Fruit fly (Drosophila melanogaster): ENCODE data around the gene Traf6.

The Traf6 gene

DNA sequence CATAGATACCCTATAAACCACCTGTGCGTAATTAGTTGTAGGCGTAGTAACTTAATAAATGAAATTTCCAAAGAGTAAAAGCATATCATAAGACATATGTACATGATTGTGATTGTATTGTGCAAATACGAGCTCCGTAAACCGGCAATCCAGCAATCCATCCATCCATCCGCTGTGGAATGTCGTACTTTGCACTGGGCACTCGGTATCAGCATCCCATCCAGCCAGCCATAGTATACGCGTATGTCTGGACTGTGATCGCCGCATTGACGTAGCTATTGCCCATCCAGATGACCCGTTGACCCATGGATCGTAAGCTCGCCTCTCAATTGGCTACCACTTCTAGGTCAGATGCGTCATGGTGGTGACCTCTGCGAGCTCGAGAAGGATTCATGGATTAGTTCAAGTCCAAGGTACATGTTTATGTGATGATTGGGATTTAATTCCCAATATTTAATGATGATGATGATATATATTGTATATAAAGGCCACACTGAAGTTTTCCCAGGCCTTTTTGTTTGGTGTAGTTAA, 1.8 kb upstream of the Traf6 start:
- TF ChIP-seq CG8159 (tag; optimal IDR thresholded peaks at IDR 0.05) (peak; percentile 28), CG12605 (GFP tag; IDR thresholded peaks at IDR 0.05) (peak; percentile 72), EcR (GFP tag; optimal IDR thresholded peaks at IDR 0.05) (no peak), gl (tag; optimal IDR thresholded peaks at IDR 0.05) (peak; percentile 88), CG13204 (GFP tag; optimal IDR thresholded peaks at IDR 0.05) (peak; percentile 68), CG32121 (GFP tag; IDR thresholded peaks at IDR 0.05) (peak; percentile 25; the same call in 1 of the 2 replicates), CG14655 (GFP tag; optimal IDR thresholded peaks at IDR 0.05) (peak; percentile 50), CG17806 (tag; optimal IDR thresholded peaks at IDR 0.05) (no peak), D1 (tag; optimal IDR thresholded peaks at IDR 0.05) (no peak), rn (GFP tag; IDR thresholded peaks at IDR 0.05) (no peak), Snoo (tag; optimal IDR thresholded peaks at IDR 0.05) (peak; percentile 5), CG15710 (tag; optimal IDR thresholded peaks at IDR 0.05) (no peak), CG4496 (GFP tag; IDR thresholded peaks at IDR 0.05) (peak; percentile 43; the same call in 1 of the 3 replicates), Pif1B (GFP tag; optimal IDR thresholded peaks at IDR 0.05) (no peak), CG9948 (tag; optimal IDR thresholded peaks at IDR 0.05) (no peak), Ets98B (GFP tag; IDR thresholded peaks at IDR 0.05) (peak; percentile 29; the same call in 1 of the 2 replicates), CG10348 (GFP tag; IDR thresholded peaks at IDR 0.05) (no peak), CG8301 (tag; optimal IDR thresholded peaks at IDR 0.05) (peak; percentile 18), fd96Ca (GFP tag; IDR thresholded peaks at IDR 0.05) (0 out of 3 replicates have a peak, but pooled peaks have one; percentile 19), CG34367 (tag; optimal IDR thresholded peaks at IDR 0.05) (peak; percentile 26), Pif1A (GFP tag; optimal IDR thresholded peaks at IDR 0.05) (no peak)

DNA sequence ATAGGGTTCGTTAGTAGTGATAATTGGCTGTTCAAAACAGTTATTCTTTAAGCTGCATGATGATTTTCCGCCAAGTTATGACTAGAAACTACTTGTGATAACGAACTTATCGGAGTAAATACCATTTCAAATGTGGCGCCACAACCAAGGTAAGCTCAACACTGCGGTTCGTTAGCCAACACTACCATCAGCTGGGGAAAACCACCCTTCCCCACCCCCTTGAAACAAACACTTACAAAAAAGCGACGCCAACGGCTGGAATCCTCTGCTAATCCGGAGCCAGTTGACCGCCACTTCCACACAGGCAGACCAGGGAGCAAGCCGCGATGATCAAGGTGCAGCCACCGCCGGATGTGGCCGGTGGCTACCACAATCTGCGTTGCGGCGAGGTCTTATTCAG, 4.5 kb downstream of the Traf6 start, which contains the start of gene CG18262:
CG18262 (plus strand) TSS at position 231 of the 400 bp plus-strand sequence.
- no peak for TF ChIP-seq Ets98B (GFP tag; IDR thresholded peaks at IDR 0.05)
- TF ChIP-seq CG10348 (GFP tag; IDR thresholded peaks at IDR 0.05), result no peak
- 0 out of 3 replicates have a peak, but pooled peaks have one; percentile 19 for TF ChIP-seq fd96Ca (GFP tag; IDR thresholded peaks at IDR 0.05)
- no peak for TF ChIP-seq rn (GFP tag; IDR thresholded peaks at IDR 0.05)
- no peak for TF ChIP-seq Snoo (tag; optimal IDR thresholded peaks at IDR 0.05)

DNA sequence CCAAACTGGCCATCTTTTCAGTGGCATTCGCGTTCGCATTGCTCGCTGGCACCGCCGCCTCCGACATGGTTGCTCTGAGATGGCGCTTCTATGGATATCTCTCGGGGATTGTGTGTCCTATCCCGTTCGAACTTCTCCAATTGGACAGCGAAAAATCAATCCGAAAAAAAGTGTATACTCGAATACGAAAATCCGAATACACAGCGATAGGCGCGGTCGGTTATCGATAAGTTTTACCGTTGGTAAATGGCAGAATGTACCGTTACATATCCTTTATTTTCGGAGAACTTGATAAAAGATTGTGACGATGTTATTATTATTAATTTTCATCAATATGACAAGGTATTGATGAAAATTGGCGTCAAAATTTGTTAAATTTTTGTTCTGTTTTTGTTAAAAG, 5.1 kb downstream of the Traf6 start, which contains the start of gene Gbeta5:
Gbeta5 (minus strand) TSS at position 199 of the 400 bp plus-strand sequence.
- no peak for TF ChIP-seq CG12605 (GFP tag; IDR thresholded peaks at IDR 0.05)
- TF ChIP-seq CG8301 (tag; optimal IDR thresholded peaks at IDR 0.05), result no peak
- TF ChIP-seq CG17806 (tag; optimal IDR thresholded peaks at IDR 0.05), result no peak
- TF ChIP-seq CG10348 (GFP tag; IDR thresholded peaks at IDR 0.05), result no peak
- TF ChIP-seq CG15710 (tag; optimal IDR thresholded peaks at IDR 0.05), result no peak
- TF ChIP-seq Snoo (tag; optimal IDR thresholded peaks at IDR 0.05), result no peak
- no peak for TF ChIP-seq Pif1B (GFP tag; optimal IDR thresholded peaks at IDR 0.05)
- TF ChIP-seq Ets98B (GFP tag; IDR thresholded peaks at IDR 0.05), result no peak
- no peak for TF ChIP-seq gl (tag; optimal IDR thresholded peaks at IDR 0.05)
- no peak for TF ChIP-seq CG9948 (tag; optimal IDR thresholded peaks at IDR 0.05)
- TF ChIP-seq CG13204 (GFP tag; optimal IDR thresholded peaks at IDR 0.05), result no peak
- TF ChIP-seq CG14655 (GFP tag; optimal IDR thresholded peaks at IDR 0.05), result no peak
- TF ChIP-seq fd96Ca (GFP tag; IDR thresholded peaks at IDR 0.05), result no peak
- no peak for TF ChIP-seq CG8159 (tag; optimal IDR thresholded peaks at IDR 0.05)
- no peak for TF ChIP-seq EcR (GFP tag; optimal IDR thresholded peaks at IDR 0.05)
- TF ChIP-seq D1 (tag; optimal IDR thresholded peaks at IDR 0.05), result no peak

DNA sequence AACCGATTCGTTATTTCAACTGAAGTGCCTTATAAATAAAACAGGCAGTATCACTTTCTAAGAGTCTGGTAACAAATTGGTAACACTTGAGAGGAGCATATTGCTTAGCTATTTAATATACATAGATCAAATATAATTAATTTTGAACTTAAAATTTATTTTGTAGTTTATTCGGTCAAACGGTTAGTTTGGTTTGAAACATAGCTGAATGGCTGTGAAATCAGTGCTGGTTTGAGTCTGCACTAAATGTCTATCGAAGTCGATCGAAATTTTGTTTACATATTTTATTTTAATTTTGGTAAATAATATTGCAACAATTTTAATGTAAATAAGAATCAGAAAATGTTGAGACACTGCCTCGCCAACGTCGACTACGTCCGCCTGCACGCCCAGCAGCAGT, 8.6 kb downstream of the Traf6 start, which contains the start of gene CG10959:
CG10959 (plus strand) TSS at position 228 of the 400 bp plus-strand sequence.
- TF ChIP-seq CG8159 (tag; optimal IDR thresholded peaks at IDR 0.05) (no peak), CG17806 (tag; optimal IDR thresholded peaks at IDR 0.05) (no peak), Ets98B (GFP tag; IDR thresholded peaks at IDR 0.05) (no peak), CG10348 (GFP tag; IDR thresholded peaks at IDR 0.05) (no peak), gl (tag; optimal IDR thresholded peaks at IDR 0.05) (no peak), Pif1A (GFP tag; optimal IDR thresholded peaks at IDR 0.05) (no peak), CG14655 (GFP tag; optimal IDR thresholded peaks at IDR 0.05) (no peak), D1 (tag; optimal IDR thresholded peaks at IDR 0.05) (no peak)

DNA sequence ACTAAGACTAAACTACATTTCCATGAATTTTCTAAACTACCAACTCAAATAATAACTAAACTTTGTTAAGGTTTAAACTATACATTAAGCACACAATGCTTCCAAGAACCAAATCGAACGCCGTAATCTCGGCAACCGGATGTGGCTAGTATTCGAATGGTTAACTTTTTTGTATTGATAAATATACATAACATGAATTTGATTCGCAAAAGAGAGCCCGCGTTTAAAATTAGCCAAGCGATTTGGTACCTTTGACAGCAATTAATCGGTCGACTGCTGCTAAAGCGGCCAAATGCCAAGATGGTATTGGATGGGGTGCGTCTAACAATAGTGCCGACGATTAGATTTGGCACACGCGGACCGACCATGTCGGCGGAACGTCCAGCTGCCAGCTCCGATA, 9.5 kb downstream of the Traf6 start, which contains the start of gene CG15336:
CG15336 (plus strand) TSS at position 301 of the 400 bp plus-strand sequence.
- no peak for TF ChIP-seq Pif1B (GFP tag; optimal IDR thresholded peaks at IDR 0.05)
- no peak for TF ChIP-seq CG8159 (tag; optimal IDR thresholded peaks at IDR 0.05)
- TF ChIP-seq D1 (tag; optimal IDR thresholded peaks at IDR 0.05), result no peak
- no peak for TF ChIP-seq rn (GFP tag; IDR thresholded peaks at IDR 0.05)
- TF ChIP-seq CG14655 (GFP tag; optimal IDR thresholded peaks at IDR 0.05), result no peak
- no peak for TF ChIP-seq CG4496 (GFP tag; IDR thresholded peaks at IDR 0.05)
- no peak for TF ChIP-seq CG13204 (GFP tag; optimal IDR thresholded peaks at IDR 0.05)
- TF ChIP-seq gl (tag; optimal IDR thresholded peaks at IDR 0.05), result no peak
- TF ChIP-seq CG32121 (GFP tag; IDR thresholded peaks at IDR 0.05), result no peak
- TF ChIP-seq CG15710 (tag; optimal IDR thresholded peaks at IDR 0.05), result no peak
- TF ChIP-seq Pif1A (GFP tag; optimal IDR thresholded peaks at IDR 0.05), result no peak

DNA sequence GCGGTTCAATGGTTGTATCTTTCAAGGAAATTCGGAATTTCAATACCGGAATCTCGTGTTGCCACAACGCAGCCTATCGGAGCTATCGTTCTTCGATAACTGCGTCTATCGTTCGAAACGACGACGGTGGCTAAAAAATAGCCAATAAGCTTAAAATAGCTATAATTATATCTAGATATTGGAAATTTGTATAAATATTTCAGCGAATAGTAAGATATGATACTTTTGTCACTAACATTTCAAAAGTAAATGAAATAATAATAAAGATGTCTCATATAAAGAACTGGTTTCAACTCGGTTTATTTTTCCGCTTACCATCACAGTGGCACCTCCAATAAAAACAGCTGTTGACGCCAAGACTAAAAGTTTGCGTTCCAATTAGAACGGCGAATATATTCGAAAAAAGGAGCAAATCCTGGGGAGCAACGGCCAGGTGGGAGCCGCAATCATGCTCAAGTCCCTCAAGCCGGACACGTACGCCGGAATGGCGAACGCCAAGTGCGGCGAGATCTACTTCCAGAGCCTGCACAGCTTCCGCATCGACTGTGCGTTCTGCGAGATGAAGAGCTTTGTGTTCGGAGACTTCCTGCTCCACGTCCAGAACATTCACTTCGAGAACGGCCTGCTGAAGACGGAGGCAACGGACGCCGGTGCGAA, 11.6 kb downstream of the Traf6 start, which contains the start of the genes alpha-PheRS and CG2129:
alpha-PheRS (minus strand) TSS at position 102 of the 657 bp plus-strand sequence.
CG2129 (plus strand) TSS at position 339 of the 657 bp plus-strand sequence.
- TF ChIP-seq Pif1B (GFP tag; optimal IDR thresholded peaks at IDR 0.05) (no peak), CG14655 (GFP tag; optimal IDR thresholded peaks at IDR 0.05) (no peak), CG15710 (tag; optimal IDR thresholded peaks at IDR 0.05) (peak; percentile 29), gl (tag; optimal IDR thresholded peaks at IDR 0.05) (no peak), CG10348 (GFP tag; IDR thresholded peaks at IDR 0.05) (no peak), CG12605 (GFP tag; IDR thresholded peaks at IDR 0.05) (no peak), CG32121 (GFP tag; IDR thresholded peaks at IDR 0.05) (0 out of 2 replicates have a peak, but pooled peaks have one; percentile 14), CG9948 (tag; optimal IDR thresholded peaks at IDR 0.05) (peak; percentile 6), CG8159 (tag; optimal IDR thresholded peaks at IDR 0.05) (peak; percentile 17), CG17806 (tag; optimal IDR thresholded peaks at IDR 0.05) (peak; percentile 2)

Data from whole organism, pupa.